Fruit fly (Drosophila melanogaster): ENCODE measurements around the gene Lsd-1.

DNA sequence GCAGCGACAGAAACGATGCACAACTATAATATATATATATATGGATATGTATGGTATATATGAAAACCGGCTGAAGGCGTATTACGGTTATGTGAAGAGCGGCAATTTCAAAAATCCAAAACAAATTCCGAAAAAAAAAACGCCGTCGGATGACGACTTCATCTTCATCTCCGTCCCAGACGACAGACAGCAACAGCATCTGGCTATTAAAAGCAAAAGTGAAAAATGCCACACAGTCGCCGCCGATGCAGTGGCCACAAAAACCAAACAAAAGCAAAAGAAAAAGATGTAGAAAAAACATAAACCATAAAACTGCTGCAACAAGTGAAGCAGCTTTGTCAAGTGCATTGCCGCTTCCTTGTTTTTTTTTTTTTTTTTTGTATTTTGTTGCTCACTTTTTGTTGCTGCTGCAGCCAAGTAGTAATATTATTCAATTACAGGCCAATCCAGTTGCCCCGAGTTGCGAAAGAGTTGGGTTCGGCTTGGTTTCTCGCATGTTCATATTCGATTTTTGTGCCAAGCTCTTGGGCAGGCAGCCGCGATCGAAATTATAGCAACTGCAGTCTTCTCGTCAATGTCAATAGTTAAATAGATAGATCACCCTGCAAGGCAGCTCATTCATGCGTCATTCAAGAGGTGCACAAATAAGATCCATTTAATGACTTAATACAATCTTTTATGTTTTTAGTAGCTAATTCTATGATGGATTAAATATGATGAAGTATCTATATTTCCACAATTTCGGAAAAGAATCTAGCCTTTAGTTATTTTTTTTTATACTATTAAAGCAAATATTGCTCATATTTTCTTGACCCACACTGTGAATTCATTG is 28.9 kb upstream of the Lsd-1 start:
- TF ChIP-seq psq (optimal IDR thresholded peaks at IDR 0.05) (no peak), Dll (optimal IDR thresholded peaks at IDR 0.05) (no peak), CG8478 (optimal IDR thresholded peaks at IDR 0.05) (no peak), pan (optimal IDR thresholded peaks at IDR 0.05) (no peak), usp (GFP tag; optimal IDR thresholded peaks at IDR 0.05) (no peak), EcR (GFP tag; optimal IDR thresholded peaks at IDR 0.05) (no peak)
